Fruit fly (Drosophila melanogaster) Kc167 (cell line): ENCODE results near the gene CG9391.

Experiments used
- Myc ChIP-seq: fragments of >200 bp; optimal IDR thresholded peaks from 2 replicates; lab custom pipeline; 2017; ENCODE audit warnings: missing external identifiers
- Sin3A ChIP-seq: fragments of >200 bp; optimal IDR thresholded peaks from 2 replicates; lab custom pipeline; 2018; ENCODE audit warnings: missing external identifiers
- h ChIP-seq: fragments of >200 bp; optimal IDR thresholded peaks from 3 replicates; lab custom pipeline; 2018; ENCODE audit warnings: missing external identifiers
- insv ChIP-seq: fragments of >200 bp; optimal IDR thresholded peaks from 3 replicates; lab custom pipeline; 2018; ENCODE audit warnings: missing external identifiers
- psq ChIP-seq: fragments of >200 bp; optimal IDR thresholded peaks from 2 replicates; lab custom pipeline; 2017; ENCODE audit warnings: missing external identifiers
- ttk ChIP-seq: sonication (Bioruptor generic); optimal IDR thresholded peaks from 2 replicates; lab custom pipeline; 2017; ENCODE audit warnings: missing external identifiers

Gene CG9391

dm6 chr3L:21276296-21277257, 8.4 kb upstream of the CG9391 start:
- TF ChIP-seq insv (lab: Kevin White, UChicago) (no peak), psq (no peak), ttk (lab: Kevin White, UChicago) (peak; percentile 45), Sin3A (lab: Kevin White, UChicago) (no peak)

- TF ChIP-seq Myc (lab: Kevin White, UChicago) (no peak), Sin3A (lab: Kevin White, UChicago) (no peak), insv (lab: Kevin White, UChicago) (no peak), h (lab: Kevin White, UChicago) (no peak), psq (no peak), ttk (lab: Kevin White, UChicago) (no peak)
Measured at dm6 chr3L:21275921-21276295, 7.8 kb upstream of the CG9391 start.

- TF ChIP-seq Sin3A (lab: Kevin White, UChicago) (no peak), Myc (lab: Kevin White, UChicago) (no peak), h (lab: Kevin White, UChicago) (no peak), insv (lab: Kevin White, UChicago) (no peak), psq (no peak), ttk (lab: Kevin White, UChicago) (no peak)
Measured at dm6 chr3L:21273504-21273903, 5.4 kb upstream of the CG9391 start.

- TF ChIP-seq insv (lab: Kevin White, UChicago) (no peak), Myc (lab: Kevin White, UChicago) (no peak), h (lab: Kevin White, UChicago) (no peak), ttk (lab: Kevin White, UChicago) (no peak), Sin3A (lab: Kevin White, UChicago) (no peak), psq (no peak)
Measured at dm6 chr3L:21270480-21270879, 2.3 kb upstream of the CG9391 start, which contains the start of gene CG9389. Gene CG9389, minus strand, starts transcription at chr3L:21270580.

dm6 chr3L:21266101-21266656, 2.0 kb downstream of the CG9391 start:
- TF ChIP-seq insv (lab: Kevin White, UChicago) (no peak), ttk (lab: Kevin White, UChicago) (no peak), Myc (lab: Kevin White, UChicago) (no peak), h (lab: Kevin White, UChicago) (no peak), psq (no peak), Sin3A (lab: Kevin White, UChicago) (no peak)

- TF ChIP-seq ttk (lab: Kevin White, UChicago) (no peak), h (lab: Kevin White, UChicago) (no peak), psq (no peak), insv (lab: Kevin White, UChicago) (no peak), Myc (lab: Kevin White, UChicago) (no peak), Sin3A (lab: Kevin White, UChicago) (no peak)
Measured at dm6 chr3L:21262426-21262825, 5.7 kb downstream of the CG9391 start.

- TF ChIP-seq ttk (lab: Kevin White, UChicago) (no peak), insv (lab: Kevin White, UChicago) (no peak)
Measured at dm6 chr3L:21261403-21262164, 6.6 kb downstream of the CG9391 start.

- TF ChIP-seq Sin3A (lab: Kevin White, UChicago) (no peak), psq (no peak), insv (lab: Kevin White, UChicago) (no peak), Myc (lab: Kevin White, UChicago) (no peak), h (lab: Kevin White, UChicago) (no peak), ttk (lab: Kevin White, UChicago) (no peak)
Measured at dm6 chr3L:21259257-21259656, 8.9 kb downstream of the CG9391 start.

dm6 chr3L:21257731-21258130, 10.4 kb downstream of the CG9391 start, which contains the start of gene CG43218:
Gene CG43218, plus strand, starts transcription at chr3L:21258020.
- no peak for TF ChIP-seq ttk (lab: Kevin White, UChicago)
- no peak for TF ChIP-seq psq
- TF ChIP-seq Sin3A (lab: Kevin White, UChicago): no peak
- TF ChIP-seq h (lab: Kevin White, UChicago): no peak
- TF ChIP-seq Myc (lab: Kevin White, UChicago): no peak
- TF ChIP-seq insv (lab: Kevin White, UChicago): no peak

dm6 chr3L:21256062-21257023, 11.8 kb downstream of the CG9391 start:
- TF ChIP-seq h (lab: Kevin White, UChicago) (no peak), Sin3A (lab: Kevin White, UChicago) (no peak), ttk (lab: Kevin White, UChicago) (no peak), Myc (lab: Kevin White, UChicago) (no peak), insv (lab: Kevin White, UChicago) (no peak), psq (no peak)
